Worm (Caenorhabditis elegans): ENCODE measurements around the gene K08D8.3.

K08D8.3 gene

DNA sequence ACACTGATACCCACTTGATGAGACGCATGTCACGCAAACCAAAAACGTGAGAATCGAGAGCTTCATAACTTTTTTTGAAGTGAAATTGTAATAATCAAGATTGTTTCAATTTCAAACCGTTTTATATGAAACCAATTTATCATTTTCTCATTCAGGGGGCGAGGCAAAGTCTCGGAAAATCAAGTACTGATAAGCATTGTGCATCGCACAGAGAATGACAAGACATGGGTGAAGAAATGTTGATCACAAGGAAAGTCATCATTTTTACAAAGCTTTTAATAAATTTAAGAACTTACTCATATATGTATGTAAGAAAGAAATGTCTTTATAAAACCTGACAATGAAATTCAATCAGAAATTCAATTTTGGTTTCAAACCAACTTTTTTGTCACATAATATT is at the start of gene K08D8.3:
Gene K08D8.3 (minus strand): TSS at position 131 of the 400 bp plus-strand sequence.
- TF ChIP-seq duxl-1 (tag; optimal IDR thresholded peaks at IDR 0.05; ENCODE audit: poor library complexity) = no peak
- TF ChIP-seq D1046.2 (GFP tag; IDR thresholded peaks at IDR 0.05) = no peak
- TF ChIP-seq zfp-3 (GFP tag; conservative IDR thresholded peaks at IDR 0.05) = no peak
- peak; percentile 82 for TF ChIP-seq dmd-6 (GFP tag; IDR thresholded peaks at IDR 0.05)
- TF ChIP-seq nhr-28 (tag; optimal IDR thresholded peaks at IDR 0.05) = peak; percentile 63
- TF ChIP-seq F26F4.8 (GFP tag; conservative IDR thresholded peaks at IDR 0.05) = no peak
- no peak for TF ChIP-seq nhr-237 (tag; optimal IDR thresholded peaks at IDR 0.05)
- TF ChIP-seq daf-16 (GFP tag; optimal IDR thresholded peaks at IDR 0.05) = no peak
- peak; percentile 78 for TF ChIP-seq daf-16 (tag; optimal IDR thresholded peaks at IDR 0.05)
- no peak for TF ChIP-seq gei-8 (GFP tag; optimal IDR thresholded peaks at IDR 0.05)
- no peak for TF ChIP-seq ces-1 (GFP tag; optimal IDR thresholded peaks at IDR 0.05)
- TF ChIP-seq hif-1 (tag; optimal IDR thresholded peaks at IDR 0.05) = no peak
- peak; percentile 41 for TF ChIP-seq hlh-11 (tag; optimal IDR thresholded peaks at IDR 0.05)
- no peak for TF ChIP-seq Y75B8A.6 (GFP tag; IDR thresholded peaks at IDR 0.05)
- peak; percentile 34 for TF ChIP-seq hlh-30 (tag; optimal IDR thresholded peaks at IDR 0.05; ENCODE audit: insufficient read depth)
- peak; percentile 92 for TF ChIP-seq pqm-1 (tag; optimal IDR thresholded peaks at IDR 0.05)
- TF ChIP-seq vab-7 (GFP tag; IDR thresholded peaks at IDR 0.05) = no peak
- peak; percentile 36 for TF ChIP-seq nhr-77 (tag; optimal IDR thresholded peaks at IDR 0.05)
- peak; percentile 50 for TF ChIP-seq dve-1 (tag; optimal IDR thresholded peaks at IDR 0.05; ENCODE audit: insufficient read depth)
- no peak for TF ChIP-seq jun-1 (tag; optimal IDR thresholded peaks at IDR 0.05)

DNA sequence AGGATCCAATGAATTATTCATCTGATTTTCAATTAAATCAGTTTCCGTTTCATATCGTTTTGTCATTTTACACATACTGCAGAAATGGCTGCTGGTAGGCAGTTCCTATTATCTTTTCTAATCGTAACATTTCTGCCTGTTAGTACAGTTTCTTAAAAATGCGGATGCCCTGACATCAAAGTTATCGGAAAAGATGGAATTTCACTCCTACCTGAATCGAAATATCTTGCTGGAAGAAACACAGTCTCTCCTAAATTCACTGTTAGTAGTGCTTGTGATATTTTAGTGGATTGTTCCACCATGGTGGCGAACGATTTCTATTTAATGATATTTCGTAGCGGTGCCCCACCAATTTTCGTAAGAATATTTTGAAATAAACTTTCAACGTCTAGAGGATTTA is 42.0 kb upstream of the K08D8.3 start, which contains the start of gene F55G11.10:
Gene F55G11.10 (plus strand): TSS at position 301 of the 400 bp plus-strand sequence.
- TF ChIP-seq lin-15B (tag; optimal IDR thresholded peaks at IDR 0.05) (no peak), vab-7 (GFP tag; IDR thresholded peaks at IDR 0.05) (no peak), hmg-1.1 (GFP tag; IDR thresholded peaks at IDR 0.05) (no peak), aly-2 (tag; optimal IDR thresholded peaks at IDR 0.05) (no peak), dve-1 (tag; optimal IDR thresholded peaks at IDR 0.05; ENCODE audit: insufficient read depth) (no peak), nhr-25 (tag; optimal IDR thresholded peaks at IDR 0.05; ENCODE audit: borderline replicate concordance, insufficient read depth) (no peak), unc-130 (GFP tag; optimal IDR thresholded peaks at IDR 0.05) (no peak), nhr-111 (GFP tag; optimal IDR thresholded peaks at IDR 0.05) (no peak), php-3 (GFP tag; IDR thresholded peaks at IDR 0.05) (no peak), spr-3 (GFP tag; optimal IDR thresholded peaks at IDR 0.05) (no peak), nhr-237 (tag; optimal IDR thresholded peaks at IDR 0.05) (no peak), nhr-77 (tag; optimal IDR thresholded peaks at IDR 0.05) (no peak), tag-97 (GFP tag; IDR thresholded peaks at IDR 0.05) (no peak), mep-1 (tag; optimal IDR thresholded peaks at IDR 0.05) (no peak), mdl-1 (tag; optimal IDR thresholded peaks at IDR 0.05) (no peak), arid-1 (GFP tag; conservative IDR thresholded peaks at IDR 0.05) (no peak), snpc-1.2 (GFP tag; IDR thresholded peaks at IDR 0.05) (no peak), Y75B8A.6 (GFP tag; IDR thresholded peaks at IDR 0.05) (no peak)

DNA sequence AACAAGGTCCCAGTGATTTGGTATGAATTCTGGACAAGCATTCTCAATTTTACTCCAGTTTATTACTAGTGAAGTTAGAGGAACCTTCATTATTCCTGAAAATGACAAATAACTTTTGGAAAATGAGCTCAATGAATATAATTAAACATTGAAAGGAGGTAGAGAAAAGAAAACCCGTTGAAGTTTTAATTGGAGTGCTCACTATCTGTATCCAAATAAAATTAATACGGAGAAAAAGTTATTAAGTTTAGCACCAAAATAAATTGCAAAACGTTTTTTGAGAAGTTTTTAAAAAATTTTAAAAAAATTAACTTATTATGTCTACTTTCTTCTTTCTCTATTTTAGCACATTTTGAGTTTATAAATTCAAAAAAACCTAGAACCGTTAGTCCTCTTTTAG is 40.0 kb upstream of the K08D8.3 start, which contains the start of gene F55G11.1:
Gene F55G11.1 (minus strand): TSS at position 101 of the 400 bp plus-strand sequence.
- TF ChIP-seq saeg-2 (GFP tag; IDR thresholded peaks at IDR 0.05) = no peak
- TF ChIP-seq dpl-1 (GFP tag; optimal IDR thresholded peaks at IDR 0.05) = no peak
- no peak for TF ChIP-seq Y48G9A.11 (GFP tag; IDR thresholded peaks at IDR 0.05)
- TF ChIP-seq snpc-4 (tag; optimal IDR thresholded peaks at IDR 0.05) = no peak
- TF ChIP-seq pqm-1 (tag; optimal IDR thresholded peaks at IDR 0.05) = no peak
- TF ChIP-seq snpc-1.2 (GFP tag; IDR thresholded peaks at IDR 0.05) = no peak
